Worm (Caenorhabditis elegans) whole organism, mixed stage, embryonic: ENCODE results near the gene cyp-33D1.

Experiments used
- ceh-83 ChIP-seq: fragments of 200-800 bp; sonication (Bioruptor generic); optimal IDR thresholded peaks from 2 replicates; lab custom pipeline; 2018; ENCODE audit warnings: mild to moderate bottlenecking, missing genetic modification characterization, missing compliant biosample characterization
- lin-13 ChIP-seq: fragments of 150-350 bp; optimal IDR thresholded peaks from 2 replicates; lab custom pipeline; 2014; ENCODE audit warnings: missing biosample characterization, missing genetic modification characterization
- lsy-2 ChIP-seq: fragments of 150-350 bp; optimal IDR thresholded peaks from 2 replicates; lab custom pipeline; 2014; ENCODE audit warnings: missing biosample characterization, missing genetic modification characterization
- mep-1 ChIP-seq: fragments of 150-350 bp; optimal IDR thresholded peaks from 2 replicates; lab custom pipeline; 2017; ENCODE audit warnings: missing biosample characterization, missing genetic modification reagents, missing genetic modification characterization, inconsistent platforms
- nhr-12 ChIP-seq: fragments of 150-350 bp; optimal IDR thresholded peaks from 2 replicates; lab custom pipeline; 2014; ENCODE audit warnings: missing biosample characterization, missing genetic modification characterization
- pha-4 ChIP-seq: fragments of 150-350 bp; optimal IDR thresholded peaks from 2 replicates; lab custom pipeline; 2018; ENCODE audit warnings: missing biosample characterization, missing genetic modification reagents, missing genetic modification characterization
- snpc-4 ChIP-seq: fragments of 150-350 bp; optimal IDR thresholded peaks from 2 replicates; lab custom pipeline; 2014; ENCODE audit warnings: missing biosample characterization, missing genetic modification characterization
- tbx-8 ChIP-seq: fragments of 200-800 bp; sonication (Bioruptor generic); optimal IDR thresholded peaks from 2 replicates; lab custom pipeline; 2018; ENCODE audit warnings: mild to moderate bottlenecking, missing genetic modification characterization, moderate library complexity, missing compliant biosample characterization
- unc-39 ChIP-seq: fragments of 150-350 bp; optimal IDR thresholded peaks from 2 replicates; lab custom pipeline; 2014; ENCODE audit warnings: missing biosample characterization, missing genetic modification characterization
- unc-62 ChIP-seq: fragments of 150-350 bp; optimal IDR thresholded peaks from 2 replicates; lab custom pipeline; 2014; ENCODE audit warnings: missing biosample characterization, missing genetic modification reagents, missing genetic modification characterization
- zip-8 ChIP-seq: fragments of 150-350 bp; optimal IDR thresholded peaks from 2 replicates; lab custom pipeline; 2014; ENCODE audit warnings: missing biosample characterization, missing genetic modification characterization

- TF ChIP-seq pha-4 (tag; lab: Kevin White, UChicago) (no peak), lsy-2 (tag; lab: Kevin White, UChicago) (no peak), mep-1 (no peak), lin-13 (tag; lab: Kevin White, UChicago) (no peak), ceh-83 (GFP tag; lab: Kevin White, UChicago) (no peak), unc-62 (GFP tag; lab: Kevin White, UChicago) (no peak), snpc-4 (no peak), zip-8 (tag; lab: Kevin White, UChicago) (no peak), tbx-8 (GFP tag; lab: Kevin White, UChicago) (no peak), unc-39 (tag; lab: Kevin White, UChicago) (no peak), nhr-12 (tag; lab: Kevin White, UChicago) (no peak)
Observed at ce11 chrV:16148805-16149204, 26.9 kb downstream of the cyp-33D1 start, which contains the start of gene F10A3.4.
